Fruit fly (Drosophila melanogaster): ENCODE data around the gene Abd-B.

Gene Abd-B

dm6 chr3R:17020956-17021355 is 48.9 kb upstream of the Abd-B start, which contains the start of gene Adsl (continued):
- TF ChIP-seq CG10209 (GFP tag; optimal IDR thresholded peaks at IDR 0.05) (peak; percentile 68), NFAT (GFP tag; IDR thresholded peaks at IDR 0.05) (peak; percentile 8; the same call in 1 of the 2 replicates), CHES-1-like (GFP tag; optimal IDR thresholded peaks at IDR 0.05) (no peak), CkIIα-i1 (GFP tag; IDR thresholded peaks at IDR 0.05) (no peak), tx (GFP tag; optimal IDR thresholded peaks at IDR 0.05) (no peak), tup (GFP tag; optimal IDR thresholded peaks at IDR 0.05) (no peak), Hmx (GFP tag; optimal IDR thresholded peaks at IDR 0.05) (no peak), CG10267 (tag; optimal IDR thresholded peaks at IDR 0.05) (peak; percentile 77), Jarid2 (GFP tag; optimal IDR thresholded peaks at IDR 0.05) (peak; percentile 60), Opbp (GFP tag; IDR thresholded peaks at IDR 0.05; ENCODE audit: partially characterized antibody) (no peak), ken (GFP tag; IDR thresholded peaks at IDR 0.05) (no peak), Doc2 (GFP tag; IDR thresholded peaks at IDR 0.05) (no peak), CG10431 (GFP tag; optimal IDR thresholded peaks at IDR 0.05) (no peak), zf30C (GFP tag; optimal IDR thresholded peaks at IDR 0.05) (no peak), CG17802 (tag; optimal IDR thresholded peaks at IDR 0.05) (peak; percentile 46), Xrp1 (GFP tag; IDR thresholded peaks at IDR 0.05) (no peak), chn (GFP tag; optimal IDR thresholded peaks at IDR 0.05) (no peak), E2f2 (GFP tag; IDR thresholded peaks at IDR 0.05) (peak; percentile 68), D19B (GFP tag; optimal IDR thresholded peaks at IDR 0.05) (peak; percentile 21), NK7.1 (GFP tag; optimal IDR thresholded peaks at IDR 0.05) (no peak), odd (GFP tag; optimal IDR thresholded peaks at IDR 0.05) (peak; percentile 79), Kr (GFP tag; optimal IDR thresholded peaks at IDR 0.05) (no peak), CG10654 (GFP tag; optimal IDR thresholded peaks at IDR 0.05) (peak; percentile 26), fru (optimal IDR thresholded peaks at IDR 0.05) (no peak), Nf-YB (GFP tag; optimal IDR thresholded peaks at IDR 0.05) (peak; percentile 53), bcd (GFP tag; optimal IDR thresholded peaks at IDR 0.05) (peak; percentile 75), Optix (GFP tag; IDR thresholded peaks at IDR 0.05) (no peak), Ptx1 (GFP tag; IDR thresholded peaks at IDR 0.05) (no peak), da (GFP tag; optimal IDR thresholded peaks at IDR 0.05) (peak; percentile 12), CG11093 (GFP tag; IDR thresholded peaks at IDR 0.05) (no peak)

- TF ChIP-seq Ets65A (GFP tag), result peak; percentile 55
- TF ChIP-seq GATAe (GFP tag; conservative IDR thresholded peaks at IDR 0.05), result no peak
Observed at dm6 chr3R:17018902-17019527, 47.0 kb upstream of the Abd-B start.

- TF ChIP-seq oc (tag; optimal IDR thresholded peaks at IDR 0.05) (peak; percentile 71), inv (GFP tag; IDR thresholded peaks at IDR 0.05; ENCODE audit: partially characterized antibody) (no peak), CG16815 (GFP tag; optimal IDR thresholded peaks at IDR 0.05) (no peak), Spps (tag; optimal IDR thresholded peaks at IDR 0.05) (no peak), CG42726 (GFP tag; IDR thresholded peaks at IDR 0.05; ENCODE audit: partially characterized antibody) (no peak), CG9609 (GFP tag; optimal IDR thresholded peaks at IDR 0.05) (no peak), Chrac-16 (GFP tag; optimal IDR thresholded peaks at IDR 0.05) (no peak), Blimp-1 (GFP tag; optimal IDR thresholded peaks at IDR 0.05) (peak; percentile 64), CG10565 (GFP tag; optimal IDR thresholded peaks at IDR 0.05) (no peak), bab2 (GFP tag; optimal IDR thresholded peaks at IDR 0.05) (no peak), pita (GFP tag; optimal IDR thresholded peaks at IDR 0.05) (no peak), onecut (GFP tag; IDR thresholded peaks at IDR 0.05) (peak; percentile 37), Hmr (GFP tag; optimal IDR thresholded peaks at IDR 0.05) (no peak)
Observed at dm6 chr3R:17016193-17016592, 44.2 kb upstream of the Abd-B start.

Data from whole organism, embryonic.